Fruit fly (Drosophila melanogaster) whole organism, embryonic: ENCODE measurements around the gene CG3348.

Experiments used
- B-H1 ChIP-seq: fragments of 200-800 bp; sonication (Bioruptor generic); IDR thresholded peaks from 3 replicates; pipeline ENCODE4 v1.3.6; 2022; ENCODE audit warnings: missing biosample characterization, missing genetic modification characterization
- B-H2 ChIP-seq: fragments of 200-800 bp; sonication (Bioruptor generic); optimal IDR thresholded peaks from 2 replicates; lab custom pipeline; 2018; ENCODE audit warnings: missing biosample characterization, mild to moderate bottlenecking, missing genetic modification characterization
- CG10654 ChIP-seq: fragments of 200-800 bp; sonication (Bioruptor generic); optimal IDR thresholded peaks from 2 replicates; lab custom pipeline; 2016; ENCODE audit warnings: missing biosample characterization, missing genetic modification characterization
- CG11093 ChIP-seq: fragments of 200-800 bp; sonication (Bioruptor generic); IDR thresholded peaks from 3 replicates; pipeline ENCODE4 v1.3.6; 2022; ENCODE audit warnings: missing biosample characterization, missing genetic modification characterization
- CG12155 ChIP-seq: fragments of 200-800 bp; sonication (Bioruptor generic); optimal IDR thresholded peaks from 3 replicates; lab custom pipeline; 2016; ENCODE audit warnings: missing biosample characterization, missing genetic modification characterization
- CG1233 ChIP-seq: fragments of 200-800 bp; sonication (Bioruptor generic); optimal IDR thresholded peaks from 4 replicates; lab custom pipeline; 2018; ENCODE audit warnings: missing biosample characterization, mild to moderate bottlenecking, missing genetic modification characterization
- CG13424 ChIP-seq: fragments of 200-800 bp; sonication (Bioruptor generic); optimal IDR thresholded peaks from 2 replicates; lab custom pipeline; 2019; ENCODE audit warnings: missing biosample characterization, mild to moderate bottlenecking, missing genetic modification characterization, moderate library complexity
- CG13894 ChIP-seq: fragments of 200-800 bp; sonication (Bioruptor generic); optimal IDR thresholded peaks from 3 replicates; lab custom pipeline; 2018; ENCODE audit warnings: missing biosample characterization, mild to moderate bottlenecking, missing genetic modification characterization, moderate library complexity
- CG1529 ChIP-seq: fragments of 200-800 bp; sonication (Bioruptor generic); optimal IDR thresholded peaks from 3 replicates; lab custom pipeline; 2018; ENCODE audit warnings: missing biosample characterization, missing genetic modification characterization
- CG17912 ChIP-seq: fragments of 200-800 bp; sonication (Bioruptor generic); optimal IDR thresholded peaks from 2 replicates; lab custom pipeline; 2018; ENCODE audit warnings: missing biosample characterization, mild to moderate bottlenecking, missing genetic modification characterization
- CG18011 ChIP-seq: fragments of 200-800 bp; sonication (Bioruptor generic); optimal IDR thresholded peaks from 2 replicates; lab custom pipeline; 2017; ENCODE audit warnings: missing biosample characterization, missing genetic modification characterization, mild to moderate bottlenecking, moderate library complexity, missing genotype
- CG2129 ChIP-seq: fragments of 200-800 bp; sonication (Bioruptor generic); IDR thresholded peaks from 2 replicates; pipeline ENCODE4 v1.3.6; 2022; ENCODE audit warnings: missing biosample characterization, missing genetic modification characterization; ENCODE audit not compliant: partially characterized antibody
- CG30431 ChIP-seq: fragments of 200-800 bp; sonication (Bioruptor generic); optimal IDR thresholded peaks from 2 replicates; lab custom pipeline; 2017; ENCODE audit warnings: missing biosample characterization, missing genetic modification characterization
- CG3065 ChIP-seq: fragments of 200-800 bp; sonication (Bioruptor generic); optimal IDR thresholded peaks from 2 replicates; lab custom pipeline; 2016; ENCODE audit warnings: missing biosample characterization, missing genetic modification characterization
- CG3163 ChIP-seq: fragments of 200-800 bp; sonication (Bioruptor generic); optimal IDR thresholded peaks from 3 replicates; lab custom pipeline; 2016; ENCODE audit warnings: missing biosample characterization, missing genetic modification characterization
- CG32772 ChIP-seq: fragments of 200-800 bp; sonication (Bioruptor generic); IDR thresholded peaks from 2 replicates; pipeline ENCODE4 v1.3.6; 2022; ENCODE audit warnings: missing biosample characterization, missing genetic modification characterization
- CG34422 ChIP-seq: fragments of 200-800 bp; sonication (Bioruptor generic); IDR thresholded peaks from 3 replicates; pipeline ENCODE4 v1.3.6; 2022; ENCODE audit warnings: missing biosample characterization, missing genetic modification characterization
- CG3847 ChIP-seq: fragments of 200-800 bp; sonication (Bioruptor generic); IDR thresholded peaks from 2 replicates; pipeline ENCODE4 v1.3.6; 2022; ENCODE audit warnings: missing biosample characterization, missing genetic modification characterization
- CG4854 ChIP-seq: fragments of 200-800 bp; sonication (Bioruptor generic); optimal IDR thresholded peaks from 2 replicates; lab custom pipeline; 2016; ENCODE audit warnings: missing biosample characterization, missing genetic modification characterization, inconsistent platforms
- CG5245 ChIP-seq: fragments of 200-800 bp; sonication (Bioruptor generic); optimal IDR thresholded peaks from 3 replicates; lab custom pipeline; 2016; ENCODE audit warnings: missing biosample characterization, missing genetic modification characterization
- CG6272 ChIP-seq: fragments of 200-800 bp; sonication (Bioruptor generic); IDR thresholded peaks from 2 replicates; pipeline ENCODE4 v1.3.6; 2022; ENCODE audit warnings: missing biosample characterization, missing genetic modification characterization
- CG7372 ChIP-seq: fragments of 200-800 bp; sonication (Bioruptor generic); IDR thresholded peaks from 2 replicates; pipeline ENCODE4 v1.3.6; 2022; ENCODE audit warnings: missing biosample characterization, missing genetic modification characterization
- CG7963 ChIP-seq: fragments of 200-800 bp; sonication (Bioruptor generic); IDR thresholded peaks from 3 replicates; pipeline ENCODE4 v1.3.6; 2022; ENCODE audit warnings: missing biosample characterization, missing genetic modification characterization; ENCODE audit not compliant: partially characterized antibody
- CG8765 ChIP-seq: fragments of 200-800 bp; sonication (Bioruptor generic); IDR thresholded peaks from 2 replicates; pipeline ENCODE4 v1.3.6; 2022; ENCODE audit warnings: missing biosample characterization, missing genetic modification characterization
- CHES-1-like ChIP-seq: fragments of 200-800 bp; sonication (Bioruptor generic); optimal IDR thresholded peaks from 2 replicates; lab custom pipeline; 2016; ENCODE audit warnings: missing biosample characterization, missing genetic modification characterization
- Fer2 ChIP-seq: fragments of 200-800 bp; sonication (Bioruptor generic); optimal IDR thresholded peaks from 2 replicates; lab custom pipeline; 2018; ENCODE audit warnings: missing biosample characterization, mild to moderate bottlenecking, missing genetic modification characterization, moderate library complexity
- HLH3B ChIP-seq: fragments of 200-800 bp; sonication (Bioruptor generic); IDR thresholded peaks from 2 replicates; pipeline ENCODE4 v1.3.6; 2022; ENCODE audit warnings: missing biosample characterization, missing genetic modification characterization
- Hr3 ChIP-seq: fragments of 200-800 bp; sonication (Bioruptor generic); optimal IDR thresholded peaks from 3 replicates; lab custom pipeline; 2016; ENCODE audit warnings: missing biosample characterization, missing genetic modification characterization
- MESR4 ChIP-seq: fragments of 200-800 bp; sonication (Bioruptor generic); optimal IDR thresholded peaks from 2 replicates; lab custom pipeline; 2018; ENCODE audit warnings: missing biosample characterization, mild to moderate bottlenecking, missing genetic modification characterization, moderate library complexity
- Med ChIP-seq: fragments of 200-800 bp; sonication (Bioruptor generic); peaks from one replicate; lab custom pipeline; 2016; ENCODE audit warnings: missing biosample characterization, missing genetic modification characterization, mild to moderate bottlenecking, inconsistent platforms, moderate library complexity
- NC2β ChIP-seq: fragments of 200-800 bp; sonication (Bioruptor generic); optimal IDR thresholded peaks from 2 replicates; lab custom pipeline; 2016; ENCODE audit warnings: missing biosample characterization, missing genetic modification characterization
- Side ChIP-seq: fragments of 200-800 bp; sonication (Bioruptor generic); optimal IDR thresholded peaks from 2 replicates; lab custom pipeline; 2016; ENCODE audit warnings: missing biosample characterization, missing genetic modification characterization
- ab ChIP-seq: fragments of 200-800 bp; sonication (Bioruptor generic); optimal IDR thresholded peaks from 2 replicates; lab custom pipeline; 2016; ENCODE audit warnings: missing biosample characterization, missing genetic modification characterization
- ash1 ChIP-seq: fragments of 200-800 bp; sonication (Bioruptor generic); optimal IDR thresholded peaks from 2 replicates; lab custom pipeline; 2018; ENCODE audit warnings: missing biosample characterization, mild to moderate bottlenecking, missing genetic modification characterization
- bowl ChIP-seq: fragments of 200-800 bp; sonication (Bioruptor generic); IDR thresholded peaks from 2 replicates; pipeline ENCODE4 v1.3.6; 2022; ENCODE audit warnings: missing biosample characterization, missing genetic modification characterization
- chn ChIP-seq: fragments of 200-800 bp; sonication (Bioruptor generic); optimal IDR thresholded peaks from 2 replicates; lab custom pipeline; 2016; ENCODE audit warnings: missing biosample characterization, missing genetic modification characterization
- corto ChIP-seq: fragments of 200-800 bp; sonication (Bioruptor generic); optimal IDR thresholded peaks from 2 replicates; lab custom pipeline; 2016; ENCODE audit warnings: missing biosample characterization, mild to moderate bottlenecking, missing genetic modification characterization, moderate library complexity
- ems ChIP-seq: fragments of 200-800 bp; sonication (Bioruptor generic); optimal IDR thresholded peaks from 3 replicates; lab custom pipeline; 2016; ENCODE audit warnings: missing biosample characterization, missing genetic modification characterization
- grn ChIP-seq: fragments of 200-800 bp; sonication (Bioruptor generic); optimal IDR thresholded peaks from 3 replicates; lab custom pipeline; 2017; ENCODE audit warnings: missing biosample characterization, missing genetic modification characterization
- hbn ChIP-seq: fragments of 200-800 bp; sonication (Bioruptor generic); IDR thresholded peaks from 2 replicates; pipeline ENCODE4 v1.3.6; 2022; ENCODE audit warnings: missing biosample characterization, missing genetic modification characterization; ENCODE audit not compliant: partially characterized antibody
- her ChIP-seq: fragments of 200-800 bp; sonication (Bioruptor generic); optimal IDR thresholded peaks from 2 replicates; lab custom pipeline; 2016; ENCODE audit warnings: missing biosample characterization, missing genetic modification characterization
- lilli ChIP-seq: fragments of 200-800 bp; sonication (Bioruptor generic); optimal IDR thresholded peaks from 3 replicates; lab custom pipeline; 2016; ENCODE audit warnings: missing biosample characterization, missing genetic modification characterization
- mld ChIP-seq: fragments of 200-800 bp; sonication (Bioruptor generic); IDR thresholded peaks from 3 replicates; pipeline ENCODE4 v1.3.6; 2022; ENCODE audit warnings: missing biosample characterization, missing genetic modification characterization; ENCODE audit not compliant: partially characterized antibody
- phol ChIP-seq: fragments of 200-800 bp; sonication (Bioruptor generic); optimal IDR thresholded peaks from 3 replicates; lab custom pipeline; 2018; ENCODE audit warnings: missing biosample characterization, mild to moderate bottlenecking, missing genetic modification characterization, moderate library complexity
- sd ChIP-seq: fragments of 200-800 bp; sonication (Bioruptor generic); optimal IDR thresholded peaks from 3 replicates; lab custom pipeline; 2018; ENCODE audit warnings: missing biosample characterization, mild to moderate bottlenecking, missing genetic modification characterization, moderate library complexity
- sqz ChIP-seq: fragments of 200-800 bp; sonication (Bioruptor generic); optimal IDR thresholded peaks from 3 replicates; lab custom pipeline; 2018; ENCODE audit warnings: missing biosample characterization, mild to moderate bottlenecking, missing genetic modification characterization
- sr ChIP-seq: fragments of 200-800 bp; sonication (Bioruptor generic); IDR thresholded peaks from 3 replicates; pipeline ENCODE4 v1.3.6; 2022; ENCODE audit warnings: missing biosample characterization, missing genetic modification characterization
- stc ChIP-seq: fragments of 200-800 bp; sonication (Bioruptor generic); IDR thresholded peaks from 2 replicates; pipeline ENCODE4 v1.3.6; 2022; ENCODE audit warnings: missing biosample characterization, missing genetic modification characterization
- trh ChIP-seq: fragments of 200-800 bp; sonication (Bioruptor generic); optimal IDR thresholded peaks from 2 replicates; lab custom pipeline; 2016; ENCODE audit warnings: missing biosample characterization, missing genetic modification characterization
- wek ChIP-seq: fragments of 200-800 bp; sonication (Bioruptor generic); optimal IDR thresholded peaks from 3 replicates; lab custom pipeline; 2018; ENCODE audit warnings: missing biosample characterization, mild to moderate bottlenecking, missing genetic modification characterization, moderate library complexity
- zfh1 ChIP-seq: fragments of 200-800 bp; sonication (Bioruptor generic); IDR thresholded peaks from 3 replicates; pipeline ENCODE4 v1.3.6; 2022; ENCODE audit warnings: missing biosample characterization, missing genetic modification characterization

CG3348 gene

dm6 chr3R:27282286-27282685 is 9.7 kb downstream of the CG3348 start, which contains the start of gene mrt (continued):
- TF ChIP-seq mld (GFP tag; lab: Robert Waterston, UW) (no peak), CG11093 (GFP tag; lab: Robert Waterston, UW) (no peak), ab (GFP tag; lab: Kevin White, UChicago) (peak; percentile 33), ems (GFP tag; lab: Kevin White, UChicago) (peak; percentile 61), wek (GFP tag; lab: Kevin White, UChicago) (no peak), MESR4 (GFP tag; lab: Kevin White, UChicago) (no peak), CG4854 (no peak), CG17912 (GFP tag; lab: Kevin White, UChicago) (no peak), CG10654 (GFP tag; lab: Kevin White, UChicago) (peak; percentile 7), CG7372 (0 out of 2 replicates have a peak, but pooled peaks have one; percentile 46), Med (GFP tag; lab: Kevin White, UChicago) (peak; percentile 96), sr (GFP tag; lab: Robert Waterston, UW) (no peak), grn (GFP tag; lab: Kevin White, UChicago) (no peak), sqz (GFP tag; lab: Kevin White, UChicago) (no peak), CG1233 (GFP tag; lab: Kevin White, UChicago) (peak; percentile 33), CG7963 (GFP tag; lab: Robert Waterston, UW) (no peak), B-H2 (GFP tag; lab: Kevin White, UChicago) (no peak), her (GFP tag; lab: Kevin White, UChicago) (peak; percentile 61), CG5245 (GFP tag; lab: Kevin White, UChicago) (peak; percentile 21), CG18011 (GFP tag; lab: Kevin White, UChicago) (no peak), trh (GFP tag; lab: Kevin White, UChicago) (no peak), chn (GFP tag; lab: Kevin White, UChicago) (peak; percentile 25), CG13894 (tag; lab: Kevin White, UChicago) (no peak), Hr3 (GFP tag; lab: Kevin White, UChicago) (peak; percentile 20), CG32772 (peak; percentile 34; the same call in 1 of the 2 replicates), lilli (peak; percentile 83), corto (no peak), CG8765 (no peak), CHES-1-like (peak; percentile 62), CG6272 (no peak), CG30431 (GFP tag; lab: Kevin White, UChicago) (peak; percentile 11), NC2β (GFP tag; lab: Kevin White, UChicago) (no peak), CG2129 (GFP tag; lab: Robert Waterston, UW) (no peak), Side (GFP tag; lab: Kevin White, UChicago) (peak; percentile 49), zfh1 (GFP tag; lab: Robert Waterston, UW) (peak; percentile 22; the same call in 1 of the 3 replicates), B-H1 (peak; percentile 14; the same call in 1 of the 3 replicates), phol (tag; lab: Kevin White, UChicago) (peak; percentile 53), CG34422 (GFP tag; lab: Robert Waterston, UW) (peak; percentile 21; the same call in 1 of the 3 replicates), CG12155 (peak; percentile 45), ash1 (GFP tag; lab: Kevin White, UChicago) (no peak), CG3163 (peak; percentile 50), CG3065 (GFP tag; lab: Kevin White, UChicago) (no peak), CG1529 (no peak), CG13424 (peak; percentile 43), Fer2 (peak; percentile 54), bowl (0 out of 2 replicates have a peak, but pooled peaks have one; percentile 25), HLH3B (GFP tag; lab: Robert Waterston, UW) (0 out of 2 replicates have a peak, but pooled peaks have one; percentile 10), sd (tag; lab: Kevin White, UChicago) (no peak), hbn (GFP tag; lab: Robert Waterston, UW) (no peak), stc (no peak), CG3847 (GFP tag; lab: Robert Waterston, UW) (peak; percentile 46)
